Fruit fly (Drosophila melanogaster) whole organism, embryonic: ENCODE measurements around the gene Hsp22.

Source experiments
- Asciz ChIP-seq: fragments of 200-800 bp; sonication (Bioruptor generic); optimal IDR thresholded peaks from 2 replicates; lab custom pipeline; 2017; ENCODE audit warnings: missing biosample characterization, mild to moderate bottlenecking, missing genetic modification characterization, missing genetic modification reagents
- Atf3 ChIP-seq: fragments of 200-800 bp; sonication (Bioruptor generic); optimal IDR thresholded peaks from 3 replicates; lab custom pipeline; 2016; ENCODE audit warnings: missing biosample characterization, missing genetic modification characterization
- CG10959 ChIP-seq: fragments of 200-800 bp; sonication (Bioruptor generic); IDR thresholded peaks from 2 replicates; pipeline ENCODE4 v1.3.6; 2022; ENCODE audit warnings: missing biosample characterization, missing genetic modification characterization
- CG13424 ChIP-seq: fragments of 200-800 bp; sonication (Bioruptor generic); optimal IDR thresholded peaks from 2 replicates; lab custom pipeline; 2019; ENCODE audit warnings: missing biosample characterization, mild to moderate bottlenecking, missing genetic modification characterization, moderate library complexity
- CG13894 ChIP-seq: fragments of 200-800 bp; sonication (Bioruptor generic); optimal IDR thresholded peaks from 3 replicates; lab custom pipeline; 2018; ENCODE audit warnings: missing biosample characterization, mild to moderate bottlenecking, missing genetic modification characterization, moderate library complexity
- CG14441 ChIP-seq: fragments of 200-800 bp; sonication (Bioruptor generic); IDR thresholded peaks from 2 replicates; pipeline ENCODE4 v1.3.6; 2022; ENCODE audit warnings: missing biosample characterization, missing genetic modification characterization
- CG15269 ChIP-seq: fragments of 200-800 bp; sonication (Bioruptor generic); optimal IDR thresholded peaks from 2 replicates; lab custom pipeline; 2018; ENCODE audit warnings: missing biosample characterization, mild to moderate bottlenecking, missing genetic modification characterization, moderate library complexity
- CG1647 ChIP-seq: fragments of 200-800 bp; sonication (Bioruptor generic); optimal IDR thresholded peaks from 3 replicates; lab custom pipeline; 2016; ENCODE audit warnings: missing biosample characterization, missing genetic modification characterization
- CG16815 ChIP-seq: fragments of 200-800 bp; sonication (Bioruptor generic); optimal IDR thresholded peaks from 3 replicates; lab custom pipeline; 2017; ENCODE audit warnings: missing biosample characterization, mild to moderate bottlenecking, missing genetic modification characterization
- CG16863 ChIP-seq: fragments of 200-800 bp; sonication (Bioruptor generic); optimal IDR thresholded peaks from 3 replicates; lab custom pipeline; 2016; ENCODE audit warnings: missing biosample characterization, missing genetic modification characterization
- CG1832 ChIP-seq: fragments of 200-800 bp; sonication (Bioruptor generic); optimal IDR thresholded peaks from 2 replicates; lab custom pipeline; 2017; ENCODE audit warnings: missing biosample characterization, mild to moderate bottlenecking, missing genetic modification characterization, inconsistent platforms
- CG3065 ChIP-seq: fragments of 200-800 bp; sonication (Bioruptor generic); optimal IDR thresholded peaks from 2 replicates; lab custom pipeline; 2016; ENCODE audit warnings: missing biosample characterization, missing genetic modification characterization
- CG34376 ChIP-seq: fragments of 200-800 bp; sonication (Bioruptor generic); optimal IDR thresholded peaks from 2 replicates; lab custom pipeline; 2018; ENCODE audit warnings: missing biosample characterization, mild to moderate bottlenecking, missing genetic modification characterization
- CG4328 ChIP-seq: fragments of 200-800 bp; sonication (Bioruptor generic); optimal IDR thresholded peaks from 3 replicates; lab custom pipeline; 2017; ENCODE audit warnings: missing biosample characterization, missing genetic modification reagents, missing genetic modification characterization
- CG43689 ChIP-seq: fragments of 200-800 bp; sonication (Bioruptor generic); IDR thresholded peaks from 2 replicates; pipeline ENCODE4 v1.3.6; 2022; ENCODE audit warnings: missing biosample characterization, missing genetic modification characterization
- CG6654 ChIP-seq: fragments of 200-800 bp; sonication (Bioruptor generic); optimal IDR thresholded peaks from 2 replicates; lab custom pipeline; 2017; ENCODE audit warnings: missing biosample characterization, mild to moderate bottlenecking, missing genetic modification characterization
- CG6689 ChIP-seq: fragments of 200-800 bp; sonication (Bioruptor generic); IDR thresholded peaks from 2 replicates; pipeline ENCODE4 v1.3.6; 2022; ENCODE audit warnings: missing biosample characterization, missing genetic modification characterization
- CG7357 ChIP-seq: fragments of 200-800 bp; sonication (Bioruptor generic); IDR thresholded peaks from 3 replicates; pipeline ENCODE4 v1.3.6; 2022; ENCODE audit warnings: missing biosample characterization, missing genetic modification characterization
- CG7786 ChIP-seq: fragments of 200-800 bp; sonication (Bioruptor generic); optimal IDR thresholded peaks from 2 replicates; lab custom pipeline; 2016; ENCODE audit warnings: missing biosample characterization, missing genetic modification characterization
- CG7928 ChIP-seq: fragments of 200-800 bp; sonication (Bioruptor generic); optimal IDR thresholded peaks from 2 replicates; lab custom pipeline; 2017; ENCODE audit warnings: missing biosample characterization, mild to moderate bottlenecking, missing genetic modification characterization
- CG8290 ChIP-seq, 3 experiments: fragments of 200-800 bp; sonication (Bioruptor generic); optimal IDR thresholded peaks; 2 replicates each; lab custom pipeline; 2016 to 2019; ENCODE audit warnings: missing biosample characterization in 3 of 3, missing genetic modification characterization in 3 of 3, mild to moderate bottlenecking in 2 of 3, moderate library complexity in 1 of 3
- CG8924 ChIP-seq: fragments of 200-800 bp; optimal IDR thresholded peaks from 3 replicates; lab custom pipeline; 2019; ENCODE audit warnings: missing biosample characterization, mild to moderate bottlenecking, missing genetic modification characterization, moderate library complexity
- CG9609 ChIP-seq: fragments of 200-800 bp; sonication (Bioruptor generic); optimal IDR thresholded peaks from 3 replicates; lab custom pipeline; 2016; ENCODE audit warnings: missing biosample characterization, missing genetic modification characterization
- CG9876 ChIP-seq: fragments of 200-800 bp; sonication (Bioruptor generic); optimal IDR thresholded peaks from 2 replicates; lab custom pipeline; 2016; ENCODE audit warnings: missing biosample characterization, missing genetic modification characterization
- Dad ChIP-seq: fragments of 200-800 bp; sonication (Bioruptor generic); optimal IDR thresholded peaks from 3 replicates; lab custom pipeline; 2016; ENCODE audit warnings: missing biosample characterization, missing genetic modification characterization
- Dip3 ChIP-seq: fragments of 200-800 bp; sonication (Bioruptor generic); optimal IDR thresholded peaks from 3 replicates; lab custom pipeline; 2016; ENCODE audit warnings: missing biosample characterization, missing genetic modification characterization
- Drgx ChIP-seq: fragments of 200-800 bp; sonication (Bioruptor generic); IDR thresholded peaks from 2 replicates; pipeline ENCODE4 v1.3.6; 2022; ENCODE audit warnings: missing biosample characterization, missing genetic modification characterization
- Fer1 ChIP-seq: fragments of 200-800 bp; sonication (Bioruptor generic); optimal IDR thresholded peaks from 2 replicates; lab custom pipeline; 2017; ENCODE audit warnings: missing biosample characterization, mild to moderate bottlenecking, missing genetic modification characterization
- HLH4C ChIP-seq: fragments of 200-800 bp; sonication (Bioruptor generic); IDR thresholded peaks from 3 replicates; pipeline ENCODE4 v1.3.6; 2022; ENCODE audit warnings: missing biosample characterization, missing genetic modification characterization; ENCODE audit not compliant: partially characterized antibody
- Mes4 ChIP-seq: fragments of 200-800 bp; sonication (Bioruptor generic); optimal IDR thresholded peaks from 2 replicates; lab custom pipeline; 2016; ENCODE audit warnings: missing biosample characterization, missing genetic modification characterization
- Nf-YA ChIP-seq: fragments of 200-800 bp; sonication (Bioruptor generic); IDR thresholded peaks from 2 replicates; pipeline ENCODE4 v1.3.6; 2022; ENCODE audit warnings: missing biosample characterization, missing genetic modification characterization
- Poxn ChIP-seq: fragments of 200-800 bp; sonication (Bioruptor generic); IDR thresholded peaks from 2 replicates; pipeline ENCODE4 v1.3.6; 2022; ENCODE audit warnings: missing biosample characterization, missing genetic modification characterization
- Scr ChIP-seq: fragments of 200-800 bp; sonication (Bioruptor generic); IDR thresholded peaks from 2 replicates; pipeline ENCODE4 v1.3.6; 2022; ENCODE audit warnings: missing biosample characterization, missing genetic modification characterization; ENCODE audit not compliant: partially characterized antibody
- ap ChIP-seq: fragments of 200-800 bp; sonication (Bioruptor generic); IDR thresholded peaks from 2 replicates; pipeline ENCODE4 v1.3.6; 2022; ENCODE audit warnings: missing biosample characterization, missing genetic modification characterization
- bigmax ChIP-seq: fragments of 200-800 bp; sonication (Bioruptor generic); optimal IDR thresholded peaks from 2 replicates; lab custom pipeline; 2018; ENCODE audit warnings: missing biosample characterization, mild to moderate bottlenecking, missing genetic modification characterization
- br ChIP-seq: fragments of >200 bp; optimal IDR thresholded peaks from 2 replicates; lab custom pipeline; 2017
- dmrt99B ChIP-seq: fragments of 200-800 bp; sonication (Bioruptor generic); optimal IDR thresholded peaks from 2 replicates; lab custom pipeline; 2018; ENCODE audit warnings: missing biosample characterization, mild to moderate bottlenecking, missing genetic modification characterization, moderate library complexity
- fd64A ChIP-seq: fragments of 200-800 bp; sonication (Bioruptor generic); optimal IDR thresholded peaks from 3 replicates; lab custom pipeline; 2018; ENCODE audit warnings: missing biosample characterization, mild to moderate bottlenecking, missing genetic modification characterization
- fu2 ChIP-seq: fragments of 200-800 bp; sonication (Bioruptor generic); optimal IDR thresholded peaks from 2 replicates; lab custom pipeline; 2016; ENCODE audit warnings: missing biosample characterization, missing genetic modification characterization
- grn ChIP-seq: fragments of 200-800 bp; sonication (Bioruptor generic); optimal IDR thresholded peaks from 3 replicates; lab custom pipeline; 2017; ENCODE audit warnings: missing biosample characterization, missing genetic modification characterization
- mld ChIP-seq: fragments of 200-800 bp; sonication (Bioruptor generic); IDR thresholded peaks from 3 replicates; pipeline ENCODE4 v1.3.6; 2022; ENCODE audit warnings: missing biosample characterization, missing genetic modification characterization; ENCODE audit not compliant: partially characterized antibody
- nerfin-1 ChIP-seq: fragments of 200-800 bp; sonication (Bioruptor generic); optimal IDR thresholded peaks from 3 replicates; lab custom pipeline; 2019; ENCODE audit warnings: missing biosample characterization, mild to moderate bottlenecking, missing genetic modification characterization, moderate library complexity
- otp ChIP-seq: fragments of 200-800 bp; sonication (Bioruptor generic); IDR thresholded peaks from 3 replicates; pipeline ENCODE4, ENCODE4 v1.3.6; 2022; ENCODE audit warnings: missing biosample characterization, missing genetic modification characterization
- scrt ChIP-seq: fragments of 200-800 bp; sonication (Bioruptor generic); optimal IDR thresholded peaks from 2 replicates; lab custom pipeline; 2018; ENCODE audit warnings: missing biosample characterization, mild to moderate bottlenecking, missing genetic modification characterization, moderate library complexity
- sug ChIP-seq: fragments of 200-800 bp; optimal IDR thresholded peaks from 2 replicates; lab custom pipeline; 2019; ENCODE audit warnings: missing biosample characterization, mild to moderate bottlenecking, missing genetic modification characterization, moderate library complexity
- trh ChIP-seq: fragments of 200-800 bp; sonication (Bioruptor generic); optimal IDR thresholded peaks from 2 replicates; lab custom pipeline; 2016; ENCODE audit warnings: missing biosample characterization, missing genetic modification characterization
- ttk ChIP-seq: fragments of 200-800 bp; sonication (Bioruptor generic); IDR thresholded peaks from 2 replicates; pipeline ENCODE4 v2.1.2; 2022; ENCODE audit warnings: missing biosample characterization, missing genetic modification characterization
- zen2 ChIP-seq: fragments of 200-800 bp; sonication (Bioruptor generic); IDR thresholded peaks from 3 replicates; pipeline ENCODE4 v1.3.6; 2022; ENCODE audit warnings: missing biosample characterization, missing genetic modification characterization; ENCODE audit not compliant: partially characterized antibody

Gene Hsp22

DNA sequence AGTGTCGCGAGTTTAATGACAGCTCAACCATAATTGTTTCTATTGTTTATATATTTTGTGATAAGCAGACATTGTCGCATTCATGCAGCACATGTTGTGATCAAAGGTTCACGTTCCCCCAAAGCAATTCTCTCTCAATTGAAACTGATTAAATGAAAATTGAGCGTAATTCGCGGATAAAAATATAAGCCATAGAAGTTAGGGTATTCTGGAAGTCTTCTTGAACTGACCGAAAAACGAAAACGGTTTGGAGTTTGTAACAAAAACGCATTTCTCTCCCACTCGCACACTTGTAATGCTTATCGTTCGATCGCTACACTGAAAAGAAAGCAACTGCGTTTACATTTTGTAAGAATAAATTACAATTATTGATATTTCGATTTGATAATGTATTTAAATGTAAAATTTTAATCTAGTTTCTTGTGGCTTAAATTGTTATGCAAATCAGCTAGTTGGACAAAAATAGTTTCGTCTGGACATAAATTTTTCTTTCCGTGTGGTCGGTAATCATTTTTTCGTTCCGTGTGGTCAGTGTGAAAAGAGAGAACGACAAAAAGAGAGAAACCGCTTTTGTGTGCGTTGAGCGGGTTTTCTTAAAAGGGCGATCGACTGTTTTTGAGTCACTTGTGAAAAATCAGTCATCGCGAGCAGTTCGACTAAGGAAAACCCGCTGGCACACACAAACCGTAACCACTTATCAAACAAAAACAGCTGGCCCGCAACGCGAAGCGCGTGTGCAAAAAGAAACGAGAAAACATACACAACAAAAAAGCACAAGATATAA, 50.1 kb downstream of the Hsp22 start, which contains the start of gene aay (continued):
- TF ChIP-seq CG9876 (GFP tag; lab: Kevin White, UChicago): peak; percentile 91
- peak; percentile 99 for TF ChIP-seq Fer1 (GFP tag; lab: Kevin White, UChicago)
- TF ChIP-seq Dad (GFP tag; lab: Kevin White, UChicago): peak; percentile 98
- TF ChIP-seq CG15269 (tag; lab: Kevin White, UChicago): peak; percentile 99
- peak; percentile 98 for TF ChIP-seq CG10959
- TF ChIP-seq Nf-YA (GFP tag; lab: Robert Waterston, UW): peak; percentile 97
- peak; percentile 98 for TF ChIP-seq CG3065
- TF ChIP-seq HLH4C: 0 out of 3 replicates have a peak, but pooled peaks have one; percentile 37
- peak; percentile 82 for TF ChIP-seq CG7928 (GFP tag; lab: Kevin White, UChicago)
- TF ChIP-seq CG6689: peak; percentile 98
- peak; percentile 97 for TF ChIP-seq CG9609 (GFP tag; lab: Kevin White, UChicago)
- peak; percentile 99 for TF ChIP-seq CG13424
- no peak for TF ChIP-seq br
- TF ChIP-seq trh (GFP tag; lab: Kevin White, UChicago): peak; percentile 97

DNA sequence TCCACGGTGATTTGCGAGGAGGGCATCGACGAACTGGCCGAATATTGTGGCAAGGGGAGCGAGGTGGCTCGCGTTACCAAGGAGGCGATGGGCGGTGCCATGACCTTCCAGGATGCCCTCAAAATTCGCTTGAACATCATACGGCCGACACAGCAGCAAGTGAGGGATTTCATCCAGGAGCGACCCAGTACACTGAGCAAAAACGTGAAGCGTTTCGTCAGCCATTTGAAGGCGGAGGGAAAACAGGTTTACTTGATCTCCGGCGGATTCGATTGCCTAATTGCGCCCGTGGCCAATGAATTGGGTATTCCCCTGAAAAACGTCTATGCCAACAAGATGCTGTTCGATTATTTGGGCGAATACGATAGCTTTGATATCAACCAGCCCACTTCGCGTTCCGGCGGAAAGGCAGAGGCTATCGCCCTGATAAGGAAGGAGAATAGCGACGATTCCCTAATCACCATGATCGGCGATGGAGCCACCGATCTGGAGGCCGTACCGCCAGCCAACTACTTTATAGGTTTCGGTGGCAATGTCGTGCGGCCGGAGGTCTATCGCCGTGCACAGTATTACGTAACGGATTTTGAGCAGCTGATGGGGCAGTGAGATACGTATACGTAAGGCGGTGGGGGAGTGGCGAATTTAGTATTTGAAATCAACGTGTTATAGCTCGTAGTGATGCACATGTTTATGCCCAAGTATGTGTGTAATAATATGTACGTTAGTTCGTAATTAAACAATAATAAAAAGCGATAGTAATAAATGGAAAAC, 51.2 kb downstream of the Hsp22 start:
- TF ChIP-seq ap (GFP tag; lab: Robert Waterston, UW) (no peak), CG7786 (GFP tag; lab: Kevin White, UChicago) (no peak), CG4328 (GFP tag; lab: Kevin White, UChicago) (no peak), fu2 (no peak), Mes4 (GFP tag; lab: Kevin White, UChicago) (no peak), CG1832 (GFP tag; lab: Kevin White, UChicago) (no peak), zen2 (GFP tag; lab: Robert Waterston, UW) (no peak), CG15269 (tag; lab: Kevin White, UChicago) (no peak), Poxn (GFP tag; lab: Robert Waterston, UW) (no peak), CG34376 (GFP tag; lab: Kevin White, UChicago) (peak; percentile 57), dmrt99B (tag; lab: Kevin White, UChicago) (no peak), CG1647 (GFP tag; lab: Kevin White, UChicago) (no peak), otp (GFP tag; lab: Robert Waterston, UW) (no peak), scrt (GFP tag; lab: Kevin White, UChicago) (no peak), mld (GFP tag; lab: Robert Waterston, UW) (no peak), CG13894 (tag; lab: Kevin White, UChicago) (no peak), CG14441 (GFP tag; lab: Robert Waterston, UW) (no peak), Drgx (no peak), Dip3 (GFP tag; lab: Kevin White, UChicago) (no peak), CG6654 (GFP tag; lab: Kevin White, UChicago) (no peak), CG8290 (GFP tag; optimal IDR thresholded peaks at IDR 0.05; lab: Kevin White, UChicago) (no peak), CG8290 (tag; optimal IDR thresholded peaks at IDR 0.05; lab: Kevin White, UChicago) (peak in 1 of 2 experiments; percentile 26), Scr (no peak), grn (GFP tag; lab: Kevin White, UChicago) (peak; percentile 85), Atf3 (GFP tag; lab: Kevin White, UChicago) (no peak), sug (tag; lab: Kevin White, UChicago) (peak; percentile 79), CG43689 (GFP tag; lab: Robert Waterston, UW) (no peak), nerfin-1 (no peak), ttk (GFP tag; lab: Robert Waterston, UW) (no peak), fd64A (no peak), bigmax (GFP tag; lab: Kevin White, UChicago) (no peak), CG16863 (GFP tag; lab: Kevin White, UChicago) (no peak), Asciz (GFP tag; lab: Kevin White, UChicago) (no peak), CG16815 (GFP tag; lab: Kevin White, UChicago) (no peak), CG8924 (tag; lab: Kevin White, UChicago) (no peak), CG7357 (no peak)
